Worm (Caenorhabditis elegans): Measurements from ENCODE around the gene nhr-94.

nhr-94 gene

ce11 chrV:7651757-7652156, 34.4 kb downstream of the nhr-94 start, which contains the start of gene srh-234:
TSS of gene srh-234 (minus strand) at chrV:7651857.
- TF ChIP-seq zag-1 (tag; optimal IDR thresholded peaks at IDR 0.05) (no peak), elt-3 (tag; optimal IDR thresholded peaks at IDR 0.05) (no peak), ceh-28 (tag; optimal IDR thresholded peaks at IDR 0.05) (no peak), ceh-82 (tag; optimal IDR thresholded peaks at IDR 0.05) (no peak), ztf-4 (tag; optimal IDR thresholded peaks at IDR 0.05) (no peak), lsy-12 (tag; optimal IDR thresholded peaks at IDR 0.05) (no peak), pqm-1 (tag; optimal IDR thresholded peaks at IDR 0.05) (no peak), sea-2 (GFP tag; optimal IDR thresholded peaks at IDR 0.05) (no peak)

- TF ChIP-seq egl-27 (tag; optimal IDR thresholded peaks at IDR 0.05) (no peak), nhr-12 (tag; optimal IDR thresholded peaks at IDR 0.05) (no peak), elt-2 (tag; optimal IDR thresholded peaks at IDR 0.05) (no peak), tbx-2 (tag; optimal IDR thresholded peaks at IDR 0.05) (no peak), mdl-1 (tag; optimal IDR thresholded peaks at IDR 0.05) (no peak), nhr-23 (tag; optimal IDR thresholded peaks at IDR 0.05) (no peak), sea-2 (GFP tag; optimal IDR thresholded peaks at IDR 0.05) (no peak), unc-39 (tag; optimal IDR thresholded peaks at IDR 0.05) (no peak), lsy-12 (tag; optimal IDR thresholded peaks at IDR 0.05) (no peak), pha-4 (tag; optimal IDR thresholded peaks at IDR 0.05) (no peak), mml-1 (tag; optimal IDR thresholded peaks at IDR 0.05) (no peak), pqm-1 (tag; optimal IDR thresholded peaks at IDR 0.05) (no peak), nhr-25 (tag; optimal IDR thresholded peaks at IDR 0.05) (no peak), lin-15B (tag; optimal IDR thresholded peaks at IDR 0.05) (no peak), egl-5 (tag; optimal IDR thresholded peaks at IDR 0.05) (no peak), nhr-67 (tag; optimal IDR thresholded peaks at IDR 0.05) (no peak), ceh-28 (tag; optimal IDR thresholded peaks at IDR 0.05) (no peak), elt-1 (tag; optimal IDR thresholded peaks at IDR 0.05) (no peak)
These were observed 36.2 kb downstream of the nhr-94 start for ce11 chrV:7649963-7650362.

ce11 chrV:7647147-7647546, 39.0 kb downstream of the nhr-94 start:
- TF ChIP-seq nhr-11 (tag; optimal IDR thresholded peaks at IDR 0.05) (no peak), nhr-28 (tag; optimal IDR thresholded peaks at IDR 0.05) (no peak), ZK546.5 (tag; optimal IDR thresholded peaks at IDR 0.05) (no peak), nhr-25 (tag; optimal IDR thresholded peaks at IDR 0.05) (no peak), egl-5 (tag; optimal IDR thresholded peaks at IDR 0.05) (no peak), skn-1 (tag; optimal IDR thresholded peaks at IDR 0.05) (no peak)

- TF ChIP-seq lsy-12 (tag; optimal IDR thresholded peaks at IDR 0.05) (no peak), nhr-25 (tag; optimal IDR thresholded peaks at IDR 0.05) (no peak), pha-4 (tag; optimal IDR thresholded peaks at IDR 0.05) (no peak), nhr-76 (tag; optimal IDR thresholded peaks at IDR 0.05) (no peak), nfya-1 (tag; optimal IDR thresholded peaks at IDR 0.05; ENCODE audit: insufficient read depth) (no peak), ceh-9 (tag; optimal IDR thresholded peaks at IDR 0.05) (no peak), fkh-10 (GFP tag; optimal IDR thresholded peaks at IDR 0.05) (no peak), snpc-4 (tag; optimal IDR thresholded peaks at IDR 0.05) (no peak), ceh-82 (tag; optimal IDR thresholded peaks at IDR 0.05) (no peak), pqm-1 (tag; optimal IDR thresholded peaks at IDR 0.05) (no peak), eor-1 (tag; optimal IDR thresholded peaks at IDR 0.05) (no peak), aly-2 (tag; optimal IDR thresholded peaks at IDR 0.05) (no peak), nhr-67 (tag; optimal IDR thresholded peaks at IDR 0.05) (no peak), ztf-11 (tag; optimal IDR thresholded peaks at IDR 0.05) (no peak), elt-1 (tag; optimal IDR thresholded peaks at IDR 0.05) (no peak), unc-62 (GFP tag; optimal IDR thresholded peaks at IDR 0.05) (no peak), nhr-77 (tag; optimal IDR thresholded peaks at IDR 0.05) (no peak), lin-39 (tag; optimal IDR thresholded peaks at IDR 0.05) (no peak), egl-27 (tag; optimal IDR thresholded peaks at IDR 0.05) (no peak), nhr-12 (tag; optimal IDR thresholded peaks at IDR 0.05) (no peak)
These were observed 40.7 kb downstream of the nhr-94 start, which contains the start of gene str-47 for ce11 chrV:7645454-7645853. TSS of gene str-47 (plus strand) at chrV:7645754.
